Worm (Caenorhabditis elegans) whole organism, mixed stage, embryonic: ENCODE data around the gene sre-9.

ENCODE experiments used
- ceh-39 ChIP-seq: fragments of 150-350 bp; optimal IDR thresholded peaks from 2 replicates; lab custom pipeline; 2014; ENCODE audit warnings: missing biosample characterization, missing genetic modification characterization
- nhr-12 ChIP-seq: fragments of 150-350 bp; optimal IDR thresholded peaks from 2 replicates; lab custom pipeline; 2014; ENCODE audit warnings: missing biosample characterization, missing genetic modification characterization
- nhr-237 ChIP-seq: fragments of 150-350 bp; optimal IDR thresholded peaks from 2 replicates; lab custom pipeline; 2014; ENCODE audit warnings: missing biosample characterization, missing genetic modification characterization
- unc-62 ChIP-seq: fragments of 150-350 bp; optimal IDR thresholded peaks from 2 replicates; lab custom pipeline; 2014; ENCODE audit warnings: missing biosample characterization, missing genetic modification reagents, missing genetic modification characterization
- ztf-11 ChIP-seq: fragments of 150-350 bp; optimal IDR thresholded peaks from 2 replicates; lab custom pipeline; 2014; ENCODE audit warnings: missing biosample characterization, missing genetic modification characterization

ce11 chrV:3886104-3886503, 8.7 kb upstream of the sre-9 start, which contains the start of gene nhr-124:
- TF ChIP-seq nhr-12 (no peak), ceh-39 (tag; lab: Kevin White, UChicago) (no peak), unc-62 (no peak), nhr-237 (no peak), ztf-11 (tag; lab: Kevin White, UChicago) (no peak)
